Worm (Caenorhabditis elegans) whole organism, early embryonic: Measurements from ENCODE around the gene R05D3.9.

ENCODE experiments used
- ama-1 ChIP-seq: fragments of 150-350 bp; optimal IDR thresholded peaks from 2 replicates; lab custom pipeline; 2014
- tbx-11 ChIP-seq: fragments of 200-800 bp; sonication (Bioruptor generic); IDR thresholded peaks from 2 replicates; pipeline ENCODE4 v1.3.6; 2022; ENCODE audit warnings: missing genetic modification characterization, missing compliant biosample characterization

- TF ChIP-seq ama-1 (no peak), tbx-11 (GFP tag; lab: Robert Waterston, UW) (no peak)
Measured at ce11 chrIII:8354644-8355461, 13.7 kb downstream of the R05D3.9 start, which contains the start of gene unc-116.
